Worm (Caenorhabditis elegans) whole organism, midembryonic: ENCODE results near the gene trap-2.

Experiments used
- T22C8.4 ChIP-seq: fragments of 200-800 bp; sonication (Bioruptor generic); IDR thresholded peaks from 2 replicates; pipeline ENCODE4 v1.3.6; 2022; ENCODE audit warnings: missing genetic modification characterization, missing compliant biosample characterization
- cog-1 ChIP-seq: sonication (generic microtip); optimal IDR thresholded peaks from 2 replicates; lab custom pipeline; 2016; ENCODE audit warnings: missing genetic modification characterization, missing compliant biosample characterization
- flt-1 ChIP-seq: fragments of 200-800 bp; sonication (Bioruptor generic); IDR thresholded peaks from 2 replicates; pipeline ENCODE4 v1.3.6; 2022; ENCODE audit warnings: missing genetic modification characterization, missing compliant biosample characterization
- klf-2 ChIP-seq: fragments of 200-800 bp; sonication (Bioruptor generic); conservative IDR thresholded peaks from 2 replicates; pipeline ENCODE4 v1.3.6; 2022; ENCODE audit warnings: missing genetic modification reagents, missing genetic modification characterization, missing compliant biosample characterization
- med-1 ChIP-seq: sonication (generic microtip); optimal IDR thresholded peaks from 2 replicates; lab custom pipeline; 2017; ENCODE audit warnings: missing genetic modification characterization, mild to moderate bottlenecking, missing compliant biosample characterization, antibody characterized with exemption, missing genetic modification reagents; ENCODE audit not compliant: insufficient read depth
- ref-1 ChIP-seq: fragments of 200-800 bp; sonication (Bioruptor generic); conservative IDR thresholded peaks from 2 replicates; pipeline ENCODE4 v1.3.6; 2022; ENCODE audit warnings: missing genetic modification reagents, missing genetic modification characterization, missing compliant biosample characterization
- tab-1 ChIP-seq: fragments of 200-800 bp; sonication (Bioruptor generic); IDR thresholded peaks from 2 replicates; pipeline ENCODE4 v1.3.6; 2022; ENCODE audit warnings: missing genetic modification characterization, missing compliant biosample characterization
- ztf-23 ChIP-seq: fragments of 200-800 bp; sonication (Bioruptor generic); IDR thresholded peaks from 2 replicates; pipeline ENCODE4 v1.3.6; 2022; ENCODE audit warnings: missing genetic modification reagents, missing genetic modification characterization, missing compliant biosample characterization
- ztf-29 ChIP-seq: fragments of 200-800 bp; sonication (Bioruptor generic); IDR thresholded peaks from 2 replicates; pipeline ENCODE4 v1.3.6; 2022; ENCODE audit warnings: missing genetic modification reagents, missing genetic modification characterization, missing compliant biosample characterization

trap-2 gene

DNA sequence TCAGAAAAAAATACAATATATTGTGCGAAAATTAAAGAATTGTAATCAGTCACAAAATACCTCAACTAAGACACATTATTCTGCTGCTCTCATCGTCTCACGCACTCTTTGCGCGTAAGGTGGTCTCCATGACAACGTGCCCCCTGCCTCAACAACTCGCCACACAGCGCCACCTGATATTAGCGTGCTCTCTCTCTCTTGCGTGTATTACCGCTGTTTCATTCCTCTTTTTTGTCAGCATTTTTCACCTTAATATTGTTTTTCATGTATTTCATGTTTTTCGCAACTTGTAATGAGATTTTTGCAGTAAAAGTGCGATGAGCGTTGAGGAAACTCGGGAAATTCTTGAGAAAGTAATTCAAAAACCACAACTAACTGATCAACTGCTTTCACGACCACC lies 4.4 kb downstream of the trap-2 start, which contains the start of gene dyf-11:
TSS of gene dyf-11 (plus strand) at position 301 of the 400 bp plus-strand sequence.
- no peak for TF ChIP-seq ztf-29 (GFP tag; lab: Robert Waterston, UW)
- TF ChIP-seq flt-1 (GFP tag; lab: Robert Waterston, UW): no peak
- TF ChIP-seq med-1 (GFP tag; lab: Kevin White, UChicago): no peak
- no peak for TF ChIP-seq klf-2
- TF ChIP-seq ztf-23 (GFP tag; lab: Robert Waterston, UW): no peak
- no peak for TF ChIP-seq ref-1
- no peak for TF ChIP-seq cog-1
- TF ChIP-seq T22C8.4 (GFP tag; lab: Robert Waterston, UW): no peak
- TF ChIP-seq tab-1 (GFP tag; lab: Robert Waterston, UW): no peak

DNA sequence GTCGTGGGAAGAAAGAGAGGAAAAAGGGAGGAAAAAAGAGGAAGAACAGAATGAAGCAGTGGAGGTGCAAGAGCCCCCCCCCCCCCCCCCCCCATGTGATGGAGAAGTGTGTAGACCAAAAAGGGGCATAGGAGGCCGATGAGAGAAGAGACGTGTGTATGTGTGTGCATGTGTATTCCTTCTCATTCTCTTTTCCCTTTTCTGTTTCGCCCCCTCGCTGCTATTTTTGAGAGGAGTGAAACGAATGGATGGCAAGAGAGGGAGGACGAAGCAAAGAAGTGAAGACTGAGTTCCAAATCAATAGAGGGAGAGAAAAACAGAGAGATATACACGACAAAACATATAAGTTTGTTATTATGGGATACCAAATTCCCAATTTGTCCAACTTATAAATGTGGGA lies 7.3 kb downstream of the trap-2 start:
- TF ChIP-seq cog-1 (no peak), ref-1 (no peak), ztf-23 (GFP tag; lab: Robert Waterston, UW) (no peak), klf-2 (no peak), flt-1 (GFP tag; lab: Robert Waterston, UW) (no peak), T22C8.4 (GFP tag; lab: Robert Waterston, UW) (no peak), med-1 (GFP tag; lab: Kevin White, UChicago) (no peak), ztf-29 (GFP tag; lab: Robert Waterston, UW) (no peak), tab-1 (GFP tag; lab: Robert Waterston, UW) (no peak)

DNA sequence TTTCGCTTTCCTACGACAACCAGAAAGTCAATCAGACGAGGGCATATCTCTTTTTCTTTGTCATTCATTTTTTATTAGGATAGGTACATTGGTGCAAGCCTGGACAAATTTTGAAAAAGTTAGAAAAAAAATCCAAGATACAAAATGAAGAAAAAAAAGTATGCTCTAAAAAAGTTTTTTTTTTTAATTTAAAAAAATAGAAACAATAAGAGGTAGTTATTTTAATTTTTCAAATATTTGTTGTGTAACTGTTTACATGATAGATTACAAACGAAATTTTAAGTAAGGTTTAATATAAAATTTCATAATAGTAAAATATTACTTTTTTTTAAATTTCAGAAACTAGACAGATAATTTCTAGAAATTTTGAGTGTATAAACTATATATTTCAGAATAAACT lies 8.2 kb downstream of the trap-2 start, which contains the start of gene aex-3:
TSS of gene aex-3 (minus strand) at position 101 of the 400 bp plus-strand sequence.
- TF ChIP-seq cog-1: no peak
- no peak for TF ChIP-seq T22C8.4 (GFP tag; lab: Robert Waterston, UW)
- TF ChIP-seq ztf-29 (GFP tag; lab: Robert Waterston, UW): no peak
- no peak for TF ChIP-seq flt-1 (GFP tag; lab: Robert Waterston, UW)
- no peak for TF ChIP-seq med-1 (GFP tag; lab: Kevin White, UChicago)
- TF ChIP-seq ztf-23 (GFP tag; lab: Robert Waterston, UW): no peak
- no peak for TF ChIP-seq klf-2
- TF ChIP-seq tab-1 (GFP tag; lab: Robert Waterston, UW): no peak
- TF ChIP-seq ref-1: no peak

DNA sequence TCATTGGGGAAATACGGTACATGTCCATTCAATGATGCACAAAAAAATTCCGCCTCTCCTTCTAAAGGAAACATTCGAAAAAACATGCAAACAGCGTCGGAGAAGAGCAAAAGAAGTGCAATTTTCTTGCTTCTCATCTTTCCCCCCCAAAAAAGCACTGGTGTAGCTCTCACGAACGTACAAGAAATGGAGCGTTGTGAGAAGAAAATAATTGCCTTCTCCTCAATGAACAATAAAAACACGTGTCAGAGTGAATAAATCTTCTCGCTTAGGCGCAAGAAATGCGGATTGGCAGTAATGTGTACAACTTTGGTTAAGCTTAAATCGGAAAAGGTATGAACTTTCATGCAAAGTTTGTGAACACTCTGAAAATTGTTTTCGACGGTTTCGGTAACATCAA lies 19.6 kb downstream of the trap-2 start:
- TF ChIP-seq med-1 (GFP tag; lab: Kevin White, UChicago): no peak
- no peak for TF ChIP-seq cog-1
- no peak for TF ChIP-seq T22C8.4 (GFP tag; lab: Robert Waterston, UW)
- TF ChIP-seq flt-1 (GFP tag; lab: Robert Waterston, UW): no peak
- TF ChIP-seq klf-2: no peak
- no peak for TF ChIP-seq ref-1
- TF ChIP-seq ztf-23 (GFP tag; lab: Robert Waterston, UW): no peak
- TF ChIP-seq tab-1 (GFP tag; lab: Robert Waterston, UW): no peak
- TF ChIP-seq ztf-29 (GFP tag; lab: Robert Waterston, UW): no peak

DNA sequence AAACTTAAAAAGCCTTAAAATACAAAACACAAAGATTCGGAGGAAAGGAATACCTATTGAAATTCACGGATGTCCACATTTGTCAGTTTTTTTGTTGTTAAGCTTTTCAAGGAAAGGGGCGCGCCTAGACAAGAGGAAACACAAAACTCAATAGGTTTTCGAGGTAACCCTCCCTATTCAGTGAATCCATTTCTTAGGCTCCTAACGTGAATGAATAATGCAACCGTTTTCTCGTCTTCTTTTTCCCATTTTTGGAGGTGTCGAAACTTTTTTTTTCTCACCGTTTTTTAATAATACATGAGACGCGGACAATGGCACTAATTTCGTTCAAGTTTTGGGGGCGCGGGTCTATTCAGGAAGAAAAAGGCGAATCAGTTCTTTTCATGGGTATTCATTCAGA lies 30.9 kb downstream of the trap-2 start:
- TF ChIP-seq ref-1 (no peak), med-1 (GFP tag; lab: Kevin White, UChicago) (no peak)

DNA sequence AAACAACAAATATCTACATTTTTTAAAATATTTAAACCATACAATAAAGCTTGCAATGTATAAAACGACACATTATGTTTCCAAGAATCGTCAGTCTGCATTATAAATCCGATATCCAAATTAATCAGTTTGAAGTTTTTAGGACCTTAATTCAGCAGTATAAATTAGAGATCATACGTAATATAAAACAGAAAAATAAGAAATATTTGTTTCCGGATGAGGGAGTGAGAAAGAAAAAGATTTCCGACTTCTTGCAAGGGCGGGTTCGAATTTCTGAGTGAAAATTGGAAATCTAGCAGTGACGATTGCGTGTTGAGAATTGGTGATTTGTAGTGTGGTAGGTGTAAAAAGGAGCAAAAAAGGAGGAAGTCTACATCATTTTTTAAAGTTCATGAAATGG lies 32.3 kb downstream of the trap-2 start, which contains the start of gene npr-19:
TSS of gene npr-19 (minus strand) at position 101 of the 400 bp plus-strand sequence.
- TF ChIP-seq T22C8.4 (GFP tag; lab: Robert Waterston, UW) (no peak), med-1 (GFP tag; lab: Kevin White, UChicago) (no peak), klf-2 (no peak), cog-1 (no peak), ztf-29 (GFP tag; lab: Robert Waterston, UW) (no peak), flt-1 (GFP tag; lab: Robert Waterston, UW) (no peak), tab-1 (GFP tag; lab: Robert Waterston, UW) (no peak), ref-1 (no peak), ztf-23 (GFP tag; lab: Robert Waterston, UW) (no peak)

DNA sequence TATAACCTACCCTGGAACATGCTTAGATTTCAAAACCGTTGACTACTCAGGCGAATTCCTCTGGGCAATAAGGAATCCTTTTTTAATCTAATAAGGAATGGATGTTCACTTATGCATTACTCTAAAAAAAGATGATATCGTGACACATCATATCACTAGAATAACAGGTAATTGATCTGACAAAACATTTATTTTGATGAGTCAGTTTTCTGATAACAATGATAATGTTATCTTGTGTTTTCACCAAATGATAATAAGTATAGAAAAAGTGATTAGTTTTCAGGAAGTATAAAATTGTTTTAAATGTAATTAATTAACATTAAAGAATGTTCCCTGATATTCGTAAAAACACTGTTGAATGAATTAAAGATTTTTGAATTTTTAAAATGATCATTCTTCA lies 38.8 kb downstream of the trap-2 start:
- no peak for TF ChIP-seq med-1 (GFP tag; lab: Kevin White, UChicago)
- TF ChIP-seq T22C8.4 (GFP tag; lab: Robert Waterston, UW): no peak
- no peak for TF ChIP-seq cog-1
- no peak for TF ChIP-seq klf-2
- no peak for TF ChIP-seq tab-1 (GFP tag; lab: Robert Waterston, UW)
- TF ChIP-seq ztf-23 (GFP tag; lab: Robert Waterston, UW): no peak

DNA sequence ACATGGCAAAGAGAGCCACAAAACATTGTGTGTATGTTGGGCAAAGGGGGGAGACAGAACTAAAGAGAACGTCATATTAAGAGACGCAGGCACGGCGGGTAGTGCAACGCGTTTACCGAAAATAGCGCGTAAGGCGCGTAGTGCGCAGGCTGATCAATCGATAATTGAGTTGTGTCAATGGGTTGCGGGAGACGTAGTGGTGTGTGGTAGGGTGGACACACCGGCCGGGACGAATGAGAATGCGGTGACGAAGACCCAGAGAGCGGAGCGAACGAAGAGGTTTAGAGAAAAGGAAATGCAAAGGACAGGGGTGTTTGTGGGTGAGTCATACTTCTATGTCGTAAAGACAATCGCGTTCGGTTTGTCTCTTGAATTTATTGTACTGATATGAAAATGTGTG lies 40.1 kb downstream of the trap-2 start:
- TF ChIP-seq T22C8.4 (GFP tag; lab: Robert Waterston, UW) (peak; percentile 100), med-1 (GFP tag; lab: Kevin White, UChicago) (no peak), ztf-29 (GFP tag; lab: Robert Waterston, UW) (no peak), cog-1 (peak; percentile 85), ref-1 (no peak), ztf-23 (GFP tag; lab: Robert Waterston, UW) (no peak), flt-1 (GFP tag; lab: Robert Waterston, UW) (no peak), tab-1 (GFP tag; lab: Robert Waterston, UW) (peak; percentile 50; the same call in 1 of the 2 replicates), klf-2 (no peak)

DNA sequence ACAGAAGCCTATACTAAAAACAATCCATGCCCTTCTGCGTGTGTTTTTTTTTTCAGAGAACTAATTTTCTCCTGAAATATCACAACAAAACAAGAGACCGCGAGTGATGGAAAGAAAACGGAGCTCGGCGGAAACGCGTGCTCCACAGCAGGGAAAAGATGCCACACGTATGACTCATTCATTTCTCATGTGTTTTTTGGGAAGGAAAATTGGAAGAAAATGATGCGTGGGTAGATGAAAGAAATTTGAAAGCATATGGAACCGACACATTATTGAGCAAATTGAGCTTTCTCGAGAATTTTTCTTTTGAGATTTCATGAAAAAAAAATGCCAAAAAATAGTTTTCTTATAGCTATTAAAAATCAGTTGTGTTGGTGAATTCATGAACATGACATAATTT lies 41.6 kb downstream of the trap-2 start:
- TF ChIP-seq cog-1 (no peak), ztf-23 (GFP tag; lab: Robert Waterston, UW) (no peak), med-1 (GFP tag; lab: Kevin White, UChicago) (no peak), ref-1 (no peak), klf-2 (no peak), flt-1 (GFP tag; lab: Robert Waterston, UW) (no peak), ztf-29 (GFP tag; lab: Robert Waterston, UW) (no peak)

DNA sequence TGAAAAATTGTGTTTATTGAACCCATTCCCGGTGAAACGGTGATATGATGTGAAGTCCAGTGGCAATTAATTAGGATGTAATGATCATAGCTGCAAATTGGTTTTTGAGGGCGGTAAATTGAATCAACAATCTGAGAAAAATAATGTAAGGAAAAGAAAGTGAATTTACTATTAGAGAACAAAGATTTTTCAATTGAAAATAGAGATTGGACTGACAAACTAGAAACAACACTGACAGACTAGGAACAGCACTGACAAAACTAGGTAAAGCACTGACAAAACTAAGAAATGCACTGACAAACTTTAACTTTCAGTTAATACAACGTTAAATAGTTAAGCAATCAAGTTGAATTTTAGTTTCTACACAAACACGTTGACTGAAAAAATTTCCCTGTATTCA lies 42.0 kb downstream of the trap-2 start, which contains the start of gene sli-1:
TSS of gene sli-1 (minus strand) at position 101 of the 400 bp plus-strand sequence.
- no peak for TF ChIP-seq ztf-23 (GFP tag; lab: Robert Waterston, UW)
- no peak for TF ChIP-seq ztf-29 (GFP tag; lab: Robert Waterston, UW)
- TF ChIP-seq ref-1: no peak
- no peak for TF ChIP-seq med-1 (GFP tag; lab: Kevin White, UChicago)
- TF ChIP-seq T22C8.4 (GFP tag; lab: Robert Waterston, UW): no peak
- no peak for TF ChIP-seq cog-1
- TF ChIP-seq tab-1 (GFP tag; lab: Robert Waterston, UW): no peak
- no peak for TF ChIP-seq flt-1 (GFP tag; lab: Robert Waterston, UW)
- no peak for TF ChIP-seq klf-2
